Worm (Caenorhabditis elegans): ENCODE results near the gene syx-16.

- no peak for TF ChIP-seq ztf-4 (tag; optimal IDR thresholded peaks at IDR 0.05)
- no peak for TF ChIP-seq nhr-12 (tag; optimal IDR thresholded peaks at IDR 0.05)
- TF ChIP-seq nhr-237 (tag; optimal IDR thresholded peaks at IDR 0.05) = no peak
- no peak for TF ChIP-seq unc-55 (GFP tag; optimal IDR thresholded peaks at IDR 0.05)
- TF ChIP-seq nhr-11 (tag; optimal IDR thresholded peaks at IDR 0.05) = no peak
- TF ChIP-seq crh-2 (tag; optimal IDR thresholded peaks at IDR 0.05) = no peak
- no peak for TF ChIP-seq ztf-11 (tag; optimal IDR thresholded peaks at IDR 0.05)
- TF ChIP-seq nhr-6 (tag; optimal IDR thresholded peaks at IDR 0.05) = no peak
- TF ChIP-seq nhr-77 (tag; optimal IDR thresholded peaks at IDR 0.05) = no peak
- TF ChIP-seq unc-62 (GFP tag; optimal IDR thresholded peaks at IDR 0.05) = no peak
- no peak for TF ChIP-seq snpc-4 (tag; optimal IDR thresholded peaks at IDR 0.05)
Observed at ce11 chrIII:5185620-5186019, 23.3 kb downstream of the syx-16 start, which contains the start of gene pup-2.
